Worm (Caenorhabditis elegans) whole organism, L2 larva: ENCODE data around the gene fbxa-192.

ENCODE experiments used
- C34F6.9 ChIP-seq: fragments of 150-350 bp; optimal IDR thresholded peaks from 2 replicates; lab custom pipeline; 2014; ENCODE audit warnings: missing biosample characterization, missing genetic modification characterization
- ZK546.5 ChIP-seq: sonication (generic microtip); optimal IDR thresholded peaks from 2 replicates; lab custom pipeline; 2017; ENCODE audit warnings: missing biosample characterization, missing genetic modification characterization
- alr-1 ChIP-seq: fragments of 150-350 bp; optimal IDR thresholded peaks from 2 replicates; lab custom pipeline; 2014; ENCODE audit warnings: missing biosample characterization, missing genetic modification characterization
- ama-1 ChIP-seq: fragments of 150-350 bp; optimal IDR thresholded peaks from 2 replicates; lab custom pipeline; 2018; ENCODE audit warnings: inconsistent platforms
- blmp-1 ChIP-seq: sonication (generic microtip); optimal IDR thresholded peaks from 2 replicates; lab custom pipeline; 2017; ENCODE audit warnings: missing genetic modification characterization, mild to moderate bottlenecking, missing compliant biosample characterization, antibody characterized with exemption, moderate library complexity; ENCODE audit not compliant: insufficient read depth
- ceh-82 ChIP-seq: fragments of 150-350 bp; optimal IDR thresholded peaks from 2 replicates; lab custom pipeline; 2014; ENCODE audit warnings: missing biosample characterization, missing genetic modification characterization
- dmd-4 ChIP-seq: sonication (generic microtip); optimal IDR thresholded peaks from 2 replicates; lab custom pipeline; 2017; ENCODE audit warnings: missing biosample characterization, missing genetic modification characterization
- egl-27 ChIP-seq: sonication (generic microtip); optimal IDR thresholded peaks from 3 replicates; lab custom pipeline; 2017; ENCODE audit warnings: missing biosample characterization, missing genetic modification reagents, missing genetic modification characterization
- elt-1 ChIP-seq: fragments of 150-350 bp; optimal IDR thresholded peaks from 2 replicates; lab custom pipeline; 2014; ENCODE audit warnings: missing biosample characterization, missing genetic modification characterization
- elt-3 ChIP-seq: sonication (generic microtip); optimal IDR thresholded peaks from 2 replicates; lab custom pipeline; 2017; ENCODE audit warnings: missing biosample characterization, missing genetic modification characterization
- gmeb-1 ChIP-seq: fragments of 150-350 bp; optimal IDR thresholded peaks from 2 replicates; lab custom pipeline; 2014; ENCODE audit warnings: missing biosample characterization, missing genetic modification characterization
- lin-11 ChIP-seq: fragments of 150-350 bp; sonication (generic microtip); optimal IDR thresholded peaks from 2 replicates; lab custom pipeline; 2014; ENCODE audit warnings: missing biosample characterization, missing genetic modification characterization, inconsistent platforms, mixed read lengths
- lin-13 ChIP-seq: fragments of 150-350 bp; optimal IDR thresholded peaks from 2 replicates; lab custom pipeline; 2014; ENCODE audit warnings: missing biosample characterization, missing genetic modification reagents, missing genetic modification characterization
- lin-39 ChIP-seq: fragments of 150-350 bp; optimal IDR thresholded peaks from 2 replicates; lab custom pipeline; 2014; ENCODE audit warnings: missing biosample characterization, missing genetic modification reagents, missing genetic modification characterization
- lsy-2 ChIP-seq, 2 experiments: fragments of 150-350 bp in 1 of 2; sonication (generic microtip) in 1 of 2; optimal IDR thresholded peaks; 2 replicates each; lab custom pipeline; 2014 to 2017; ENCODE audit warnings: missing biosample characterization in 2 of 2, missing genetic modification characterization in 2 of 2
- mab-5 ChIP-seq: fragments of 150-350 bp; optimal IDR thresholded peaks from 2 replicates; lab custom pipeline; 2014; ENCODE audit warnings: missing biosample characterization, missing genetic modification characterization
- mbf-1 ChIP-seq: sonication (generic microtip); optimal IDR thresholded peaks from 2 replicates; lab custom pipeline; 2017; ENCODE audit warnings: missing biosample characterization, missing genetic modification characterization
- mdl-1 ChIP-seq, 2 experiments: fragments of 150-350 bp in 1 of 2; sonication (generic microtip) in 1 of 2; optimal IDR thresholded peaks; 2 replicates each; lab custom pipeline; 2017; ENCODE audit warnings: missing biosample characterization in 2 of 2, missing genetic modification characterization in 2 of 2
- nhr-10 ChIP-seq: sonication (generic microtip); optimal IDR thresholded peaks from 2 replicates; lab custom pipeline; 2017; ENCODE audit warnings: missing biosample characterization, missing genetic modification characterization
- nhr-21 ChIP-seq: fragments of 150-350 bp; optimal IDR thresholded peaks from 2 replicates; lab custom pipeline; 2014; ENCODE audit warnings: missing biosample characterization, missing genetic modification characterization
- nhr-23 ChIP-seq: fragments of 150-350 bp; optimal IDR thresholded peaks from 2 replicates; lab custom pipeline; 2014; ENCODE audit warnings: missing biosample characterization, missing genetic modification reagents, missing genetic modification characterization
- nhr-237 ChIP-seq: fragments of 150-350 bp; optimal IDR thresholded peaks from 2 replicates; lab custom pipeline; 2014; ENCODE audit warnings: missing biosample characterization, missing genetic modification characterization
- nhr-25 ChIP-seq: fragments of 150-350 bp; sonication (generic microtip); optimal IDR thresholded peaks from 3 replicates; lab custom pipeline; 2014; ENCODE audit warnings: missing biosample characterization, missing genetic modification characterization
- nhr-6 ChIP-seq: fragments of 150-350 bp; optimal IDR thresholded peaks from 2 replicates; lab custom pipeline; 2014; ENCODE audit warnings: missing biosample characterization, missing genetic modification characterization
- peb-1 ChIP-seq: fragments of 150-350 bp; optimal IDR thresholded peaks from 2 replicates; lab custom pipeline; 2014; ENCODE audit warnings: missing biosample characterization, missing genetic modification characterization
- sem-4 ChIP-seq: fragments of 150-350 bp; optimal IDR thresholded peaks from 2 replicates; lab custom pipeline; 2014; ENCODE audit warnings: missing biosample characterization, missing genetic modification reagents, missing genetic modification characterization
- skn-1 ChIP-seq: sonication (generic microtip); optimal IDR thresholded peaks from 2 replicates; lab custom pipeline; 2017; ENCODE audit warnings: missing biosample characterization, missing genetic modification characterization
- sma-3 ChIP-seq: sonication (generic microtip); optimal IDR thresholded peaks from 2 replicates; lab custom pipeline; 2016; ENCODE audit warnings: missing genetic modification reagents, missing genetic modification characterization, missing compliant biosample characterization
- sma-9 ChIP-seq, 2 experiments: fragments of 150-350 bp in 1 of 2; sonication (generic microtip) in 1 of 2; optimal IDR thresholded peaks; 2 replicates each; lab custom pipeline; 2014 to 2016; ENCODE audit warnings: missing genetic modification characterization in 2 of 2, mild to moderate bottlenecking in 1 of 2, missing biosample characterization in 1 of 2, missing compliant biosample characterization in 1 of 2, missing genetic modification reagents in 1 of 2, moderate library complexity in 1 of 2
- snpc-4 ChIP-seq: fragments of 150-350 bp; optimal IDR thresholded peaks from 2 replicates; lab custom pipeline; 2014; ENCODE audit warnings: missing biosample characterization, missing genetic modification characterization
- unc-55 ChIP-seq: fragments of 150-350 bp; sonication (generic microtip); optimal IDR thresholded peaks from 3 replicates; lab custom pipeline; 2014; ENCODE audit warnings: missing biosample characterization, missing genetic modification reagents, missing genetic modification characterization
- unc-62 ChIP-seq: fragments of 150-350 bp; optimal IDR thresholded peaks from 2 replicates; lab custom pipeline; 2014; ENCODE audit warnings: missing biosample characterization, missing genetic modification reagents, missing genetic modification characterization
- zag-1 ChIP-seq: fragments of 150-350 bp; optimal IDR thresholded peaks from 2 replicates; lab custom pipeline; 2014; ENCODE audit warnings: missing biosample characterization, missing genetic modification characterization
- ztf-1 ChIP-seq: fragments of 200-800 bp; sonication (Bioruptor generic); conservative IDR thresholded peaks from 2 replicates; pipeline ENCODE4 v1.3.6; 2022; ENCODE audit warnings: missing genetic modification characterization, missing compliant biosample characterization
- ztf-4 ChIP-seq: fragments of 150-350 bp; optimal IDR thresholded peaks from 2 replicates; lab custom pipeline; 2014; ENCODE audit warnings: missing biosample characterization, missing genetic modification characterization

fbxa-192 gene

DNA sequence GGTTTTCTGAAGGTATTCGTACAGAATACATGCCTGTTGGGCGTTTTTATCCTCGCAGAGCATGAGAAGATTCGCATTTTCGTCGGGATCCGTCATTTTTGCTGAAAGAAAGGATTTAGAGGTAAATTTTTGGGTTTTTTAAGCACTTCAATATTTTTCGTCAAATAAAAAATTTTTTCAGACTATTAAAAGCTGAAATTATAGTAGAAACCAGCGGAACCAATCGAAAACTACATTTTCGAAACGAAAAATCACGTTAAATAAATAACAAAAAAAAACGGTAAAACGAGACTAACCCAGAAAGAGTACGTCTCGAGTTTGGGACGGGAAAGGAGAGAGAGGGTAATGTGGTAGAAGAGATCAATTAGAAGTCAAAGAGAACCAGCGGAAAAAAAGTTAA lies at the start of gene fbxa-192:
Gene fbxa-192 (minus strand): TSS at position 101 of the 400 bp plus-strand sequence.
- TF ChIP-seq ceh-82 = no peak
- no peak for TF ChIP-seq ztf-1
- no peak for TF ChIP-seq blmp-1
- no peak for TF ChIP-seq unc-55 (GFP tag; lab: Kevin White, UChicago)
- no peak for TF ChIP-seq sem-4 (tag; lab: Kevin White, UChicago)
- TF ChIP-seq skn-1 (tag; lab: Kevin White, UChicago) = no peak
- no peak for TF ChIP-seq elt-1
- TF ChIP-seq mbf-1 (tag; lab: Kevin White, UChicago) = no peak
- TF ChIP-seq unc-62 = no peak
- no peak for TF ChIP-seq elt-3
- TF ChIP-seq lin-13 (GFP tag; lab: Kevin White, UChicago) = no peak
- TF ChIP-seq nhr-21 (tag; lab: Kevin White, UChicago) = no peak
- no peak for TF ChIP-seq gmeb-1 (tag; lab: Kevin White, UChicago)
- TF ChIP-seq alr-1 = no peak
- TF ChIP-seq peb-1 (tag; lab: Kevin White, UChicago) = no peak
- no peak for TF ChIP-seq snpc-4 (tag; lab: Kevin White, UChicago)
- no peak for TF ChIP-seq ama-1 (lab: Kevin White, UChicago)
- TF ChIP-seq egl-27 = no peak
- TF ChIP-seq nhr-23 (tag; lab: Kevin White, UChicago) = no peak

DNA sequence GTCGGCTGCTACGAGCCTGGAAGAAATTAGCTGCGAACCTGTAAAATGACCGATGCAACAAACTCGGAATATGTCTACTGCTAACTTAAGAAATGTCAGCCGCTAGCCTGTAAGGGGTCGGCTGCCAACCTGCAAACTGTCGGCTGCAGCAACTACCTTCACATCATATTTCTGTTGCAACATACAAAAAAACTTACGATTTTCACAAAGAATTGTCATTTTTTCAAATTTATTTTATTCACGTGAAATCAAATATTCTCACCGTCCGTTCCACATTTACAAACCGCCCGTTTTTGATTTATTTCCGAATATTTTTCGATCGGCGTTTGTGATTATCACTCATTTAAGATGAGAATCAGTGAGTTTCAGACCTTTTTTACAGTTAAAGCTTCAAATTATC lies 49.3 kb upstream of the fbxa-192 start, which contains the start of gene Y26G10.6:
Gene Y26G10.6 (plus strand): TSS at position 301 of the 400 bp plus-strand sequence.
- TF ChIP-seq mdl-1 (tag; optimal IDR thresholded peaks at IDR 0.05; lab: Kevin White, UChicago) (no peak), ztf-4 (tag; lab: Kevin White, UChicago) (no peak), nhr-237 (tag; lab: Kevin White, UChicago) (no peak), mab-5 (tag; lab: Kevin White, UChicago) (no peak), lin-39 (tag; lab: Kevin White, UChicago) (no peak), peb-1 (tag; lab: Kevin White, UChicago) (no peak), sma-3 (GFP tag; lab: Kevin White, UChicago) (no peak), lsy-2 (tag; optimal IDR thresholded peaks at IDR 0.05; lab: Kevin White, UChicago) (no peak), nhr-25 (tag; lab: Kevin White, UChicago) (no peak), nhr-10 (tag; lab: Kevin White, UChicago) (no peak), C34F6.9 (tag; lab: Kevin White, UChicago) (no peak), snpc-4 (tag; lab: Kevin White, UChicago) (no peak), nhr-6 (tag; lab: Kevin White, UChicago) (no peak), elt-1 (no peak), skn-1 (tag; lab: Kevin White, UChicago) (no peak), dmd-4 (tag; lab: Kevin White, UChicago) (no peak), alr-1 (no peak)

DNA sequence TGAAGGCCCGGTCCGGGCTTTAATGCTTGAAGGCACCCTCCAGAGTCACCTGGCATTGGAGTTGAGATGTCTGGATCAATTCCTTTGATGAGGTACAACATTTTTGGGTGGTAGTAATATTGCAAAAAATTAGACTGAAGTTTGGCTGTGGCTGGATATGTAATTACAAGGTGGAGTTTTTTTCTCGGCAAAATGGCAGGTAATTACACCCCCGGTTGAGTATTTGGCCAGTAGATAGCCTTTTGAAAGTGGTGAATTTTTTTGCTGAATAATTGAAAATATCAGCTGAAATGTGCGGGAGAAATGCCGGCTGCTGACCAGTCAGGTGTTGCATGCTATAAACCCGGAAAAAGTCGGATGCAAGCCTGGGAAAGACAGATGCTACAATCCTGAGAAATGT lies 48.8 kb upstream of the fbxa-192 start, which contains the start of gene Y26G10.4:
Gene Y26G10.4 (minus strand): TSS at position 101 of the 400 bp plus-strand sequence.
- TF ChIP-seq sma-9 (GFP tag; optimal IDR thresholded peaks at IDR 0.05; lab: Kevin White, UChicago) (no peak), sma-9 (tag; optimal IDR thresholded peaks at IDR 0.05; lab: Kevin White, UChicago) (no peak), zag-1 (tag; lab: Kevin White, UChicago) (no peak)

DNA sequence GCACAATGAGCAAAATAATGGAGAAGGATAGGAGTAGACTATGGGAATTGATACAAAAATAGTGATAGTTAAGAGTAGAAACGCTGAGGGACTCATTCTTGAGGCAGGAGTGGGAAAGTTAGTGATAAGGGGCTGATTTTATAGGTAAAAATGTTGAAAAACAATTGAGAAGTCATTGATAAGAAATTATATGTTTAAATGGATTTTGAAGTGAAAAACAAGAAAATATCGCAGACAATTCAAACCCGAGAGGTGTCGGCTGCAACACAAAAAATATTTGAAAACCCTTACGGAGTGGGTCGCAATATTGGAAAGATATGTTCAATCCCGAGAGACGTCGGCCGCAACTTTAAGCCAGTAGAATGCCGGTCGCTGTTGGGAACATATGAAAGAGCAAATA lies 46.4 kb upstream of the fbxa-192 start, which contains the start of gene spp-29:
Gene spp-29 (minus strand): TSS at position 101 of the 400 bp plus-strand sequence.
- TF ChIP-seq sma-3 (GFP tag; lab: Kevin White, UChicago) = no peak

DNA sequence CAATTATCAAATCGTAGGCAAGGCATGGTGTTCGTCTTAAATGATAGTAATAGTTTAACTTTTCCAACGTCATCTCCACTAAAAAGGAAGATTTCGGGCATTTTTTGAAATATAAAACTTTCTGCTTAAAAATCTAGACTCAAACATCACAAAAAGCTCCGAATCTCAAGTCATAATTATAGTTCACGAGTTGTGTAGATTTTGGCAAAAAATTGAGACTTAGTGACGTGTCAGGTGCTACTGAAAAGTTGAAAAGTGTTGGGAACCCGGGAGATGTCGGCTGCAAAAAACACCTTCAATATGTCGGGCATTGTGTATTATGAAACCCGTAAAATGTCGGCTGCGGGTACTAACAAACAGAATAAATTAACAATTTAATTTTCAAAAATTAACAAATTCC lies 45.5 kb upstream of the fbxa-192 start, which contains the start of gene Y26G10.1:
Gene Y26G10.1 (minus strand): TSS at position 101 of the 400 bp plus-strand sequence.
- TF ChIP-seq ZK546.5 (tag; lab: Kevin White, UChicago) = no peak
- no peak for TF ChIP-seq lin-13 (GFP tag; lab: Kevin White, UChicago)
- TF ChIP-seq lin-11 (tag; lab: Kevin White, UChicago) = no peak
- TF ChIP-seq alr-1 = no peak
- TF ChIP-seq nhr-21 (tag; lab: Kevin White, UChicago) = no peak
- TF ChIP-seq sem-4 (tag; lab: Kevin White, UChicago) = no peak
- TF ChIP-seq ztf-4 (tag; lab: Kevin White, UChicago) = no peak
